Fruit fly (Drosophila melanogaster): ENCODE data around the gene CG3902.
A peak's percentile ranks its signal among the peaks of the same experiment; 100 is the strongest.

The CG3902 gene

DNA sequence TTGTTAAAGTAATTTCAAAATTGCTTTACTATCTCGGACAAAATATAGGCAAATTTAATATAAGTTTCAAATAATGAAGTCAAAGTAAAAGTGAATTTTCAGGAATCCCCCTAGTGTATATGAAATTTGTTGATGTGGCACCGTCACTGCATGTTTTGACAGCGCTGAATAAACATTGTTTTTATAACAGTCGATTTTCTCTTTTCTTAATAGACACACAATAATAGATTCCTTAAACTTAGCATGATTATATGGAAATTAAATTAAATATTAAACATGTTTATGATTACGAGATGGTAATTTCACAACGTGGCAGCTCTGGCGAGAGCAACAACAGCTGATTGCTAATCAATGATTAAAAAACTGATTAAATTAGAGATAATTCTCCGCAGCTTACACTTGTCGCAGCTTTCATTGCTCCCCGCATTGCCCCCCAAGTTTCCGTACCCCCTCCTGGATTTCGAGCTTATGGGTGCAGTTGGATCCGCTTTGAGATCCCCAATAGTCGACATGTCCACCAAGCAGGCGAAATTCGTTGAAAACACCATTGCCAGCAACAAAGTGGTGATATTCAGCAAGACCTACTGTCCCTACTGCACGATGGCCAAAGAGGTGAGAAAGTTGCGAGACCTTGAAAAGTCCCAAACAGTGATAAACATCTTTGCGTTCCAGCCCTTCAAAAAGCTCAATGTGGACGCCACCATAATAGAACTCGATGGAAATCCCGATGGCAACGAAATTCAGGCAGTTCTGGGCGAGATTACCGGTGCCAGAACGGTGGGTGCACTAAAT is 28.9 kb downstream of the CG3902 start, which contains the start of gene Grx1:
Grx1 (plus strand) TSS at position 196 of the 792 bp plus-strand sequence.
- TF ChIP-seq Sin3A (optimal IDR thresholded peaks at IDR 0.05), result no peak
- no peak for TF ChIP-seq psq (optimal IDR thresholded peaks at IDR 0.05)
- no peak for TF ChIP-seq Myc (optimal IDR thresholded peaks at IDR 0.05)
- no peak for TF ChIP-seq ttk (optimal IDR thresholded peaks at IDR 0.05)
- TF ChIP-seq h (optimal IDR thresholded peaks at IDR 0.05), result no peak
- TF ChIP-seq insv (optimal IDR thresholded peaks at IDR 0.05), result no peak

dm6 chr3L:18867521-18867920 is 30.6 kb downstream of the CG3902 start, which contains the start of gene Dysb:
TSS of gene Dysb (plus strand) at chr3L:18867771.
- TF ChIP-seq ttk (optimal IDR thresholded peaks at IDR 0.05), result no peak
- no peak for TF ChIP-seq psq (optimal IDR thresholded peaks at IDR 0.05)
- TF ChIP-seq insv (optimal IDR thresholded peaks at IDR 0.05), result no peak
- TF ChIP-seq Myc (optimal IDR thresholded peaks at IDR 0.05), result no peak
- TF ChIP-seq Sin3A (optimal IDR thresholded peaks at IDR 0.05), result no peak
- no peak for TF ChIP-seq h (optimal IDR thresholded peaks at IDR 0.05)

- TF ChIP-seq Myc (optimal IDR thresholded peaks at IDR 0.05) (no peak), Sin3A (optimal IDR thresholded peaks at IDR 0.05) (no peak), ttk (optimal IDR thresholded peaks at IDR 0.05) (no peak), psq (optimal IDR thresholded peaks at IDR 0.05) (no peak), insv (optimal IDR thresholded peaks at IDR 0.05) (no peak), h (optimal IDR thresholded peaks at IDR 0.05) (no peak)
These were observed 32.4 kb downstream of the CG3902 start, which contains the start of gene CG14074 for dm6 chr3L:18865447-18866367. TSS of gene CG14074 (plus strand) at chr3L:18866225.

DNA sequence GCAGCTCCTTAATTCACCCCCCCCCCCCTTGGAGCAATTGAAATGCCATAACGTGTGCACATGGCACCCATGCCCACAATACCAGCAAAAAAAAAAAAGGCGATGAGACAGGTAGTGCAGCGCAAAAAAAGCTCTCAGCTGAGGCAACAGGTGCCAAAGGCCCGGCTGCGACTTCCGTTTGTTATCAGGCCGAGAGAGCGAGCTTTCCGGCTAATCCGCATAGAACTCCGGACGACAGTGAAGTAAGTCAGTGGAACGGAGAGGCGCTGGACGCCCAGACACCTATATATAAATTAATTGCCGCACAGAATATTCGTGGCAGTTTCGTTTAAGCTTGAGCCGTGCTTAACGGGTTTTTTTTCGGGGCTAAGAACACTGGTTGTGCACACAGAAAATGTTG is 34.8 kb downstream of the CG3902 start, which contains the start of gene CG6865:
CG6865 (plus strand) TSS at position 321 of the 400 bp plus-strand sequence.
- TF ChIP-seq psq (optimal IDR thresholded peaks at IDR 0.05) (no peak), Sin3A (optimal IDR thresholded peaks at IDR 0.05) (no peak), Myc (optimal IDR thresholded peaks at IDR 0.05) (no peak), insv (optimal IDR thresholded peaks at IDR 0.05) (no peak), h (optimal IDR thresholded peaks at IDR 0.05) (no peak), ttk (optimal IDR thresholded peaks at IDR 0.05) (no peak)

DNA sequence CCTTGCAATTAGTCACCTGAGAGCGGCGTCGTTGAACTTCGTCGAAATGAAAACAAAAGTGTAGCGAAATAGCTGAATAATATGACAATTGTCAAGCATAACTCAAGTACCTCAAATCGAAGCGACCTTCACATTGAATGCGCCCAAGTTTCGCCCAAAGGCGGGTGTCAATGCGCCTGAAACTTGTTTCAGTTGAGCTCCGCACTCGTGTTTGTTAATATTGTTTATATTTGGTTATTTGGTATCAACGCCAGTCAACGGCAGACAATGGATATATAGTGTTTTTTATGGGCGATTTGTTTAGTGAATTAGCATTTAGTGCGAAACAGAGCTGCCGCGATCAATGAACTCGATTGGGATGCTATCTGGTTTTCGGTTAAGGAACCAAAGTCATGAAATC is 36.2 kb downstream of the CG3902 start:
- TF ChIP-seq Sin3A (optimal IDR thresholded peaks at IDR 0.05) (no peak), psq (optimal IDR thresholded peaks at IDR 0.05) (no peak), ttk (optimal IDR thresholded peaks at IDR 0.05) (no peak), insv (optimal IDR thresholded peaks at IDR 0.05) (no peak), Myc (optimal IDR thresholded peaks at IDR 0.05) (no peak), h (optimal IDR thresholded peaks at IDR 0.05) (no peak)

DNA sequence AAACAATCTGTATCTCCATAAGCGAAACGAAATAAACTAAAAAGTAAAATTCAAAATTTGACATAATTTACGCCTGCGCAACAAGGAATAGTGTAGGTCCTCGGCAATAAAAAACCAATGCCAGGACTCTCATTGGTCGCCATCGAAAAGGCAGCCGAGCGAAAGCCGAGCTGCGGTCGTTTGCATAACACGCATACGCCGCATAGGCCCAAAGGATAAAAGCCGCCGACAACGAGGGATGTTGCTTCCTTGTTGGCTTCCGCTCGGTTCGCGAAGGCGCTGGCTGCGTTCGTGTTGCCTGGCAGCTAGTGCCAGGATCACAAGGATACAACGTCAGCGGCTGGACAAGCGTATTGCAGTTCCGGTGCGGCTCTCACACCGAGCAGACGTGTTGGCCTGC is 37.6 kb downstream of the CG3902 start:
- TF ChIP-seq insv (optimal IDR thresholded peaks at IDR 0.05), result no peak
- no peak for TF ChIP-seq psq (optimal IDR thresholded peaks at IDR 0.05)
- no peak for TF ChIP-seq ttk (optimal IDR thresholded peaks at IDR 0.05)
- no peak for TF ChIP-seq Sin3A (optimal IDR thresholded peaks at IDR 0.05)

DNA sequence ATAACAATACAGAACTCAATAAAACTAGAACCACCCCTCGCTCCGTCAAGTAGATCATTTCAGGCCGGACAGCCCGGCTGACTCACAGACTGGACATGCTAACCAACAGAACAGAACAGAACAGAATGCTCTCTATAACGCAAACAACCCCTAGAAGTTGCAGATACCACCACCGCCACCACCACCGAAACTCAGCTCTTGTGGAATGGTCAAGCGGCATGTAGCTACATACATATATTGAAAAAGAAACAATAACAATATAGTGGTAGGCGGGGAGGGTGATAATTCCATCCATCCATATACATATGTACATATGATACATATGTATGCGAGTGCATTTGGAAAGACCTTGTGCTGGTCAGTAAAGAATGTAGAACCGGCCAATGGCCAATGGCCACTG is 43.7 kb downstream of the CG3902 start:
- TF ChIP-seq h (optimal IDR thresholded peaks at IDR 0.05) (no peak), ttk (optimal IDR thresholded peaks at IDR 0.05) (no peak), Myc (optimal IDR thresholded peaks at IDR 0.05) (no peak), insv (optimal IDR thresholded peaks at IDR 0.05) (no peak), psq (optimal IDR thresholded peaks at IDR 0.05) (no peak), Sin3A (optimal IDR thresholded peaks at IDR 0.05) (no peak)

dm6 chr3L:18853439-18853838 is 44.7 kb downstream of the CG3902 start:
- TF ChIP-seq ttk (optimal IDR thresholded peaks at IDR 0.05), result no peak

dm6 chr3L:18852223-18852622 is 45.9 kb downstream of the CG3902 start:
- TF ChIP-seq h (optimal IDR thresholded peaks at IDR 0.05), result no peak
- TF ChIP-seq psq (optimal IDR thresholded peaks at IDR 0.05), result no peak
- TF ChIP-seq insv (optimal IDR thresholded peaks at IDR 0.05), result no peak
- no peak for TF ChIP-seq ttk (optimal IDR thresholded peaks at IDR 0.05)
- no peak for TF ChIP-seq Myc (optimal IDR thresholded peaks at IDR 0.05)
- TF ChIP-seq Sin3A (optimal IDR thresholded peaks at IDR 0.05), result no peak

DNA sequence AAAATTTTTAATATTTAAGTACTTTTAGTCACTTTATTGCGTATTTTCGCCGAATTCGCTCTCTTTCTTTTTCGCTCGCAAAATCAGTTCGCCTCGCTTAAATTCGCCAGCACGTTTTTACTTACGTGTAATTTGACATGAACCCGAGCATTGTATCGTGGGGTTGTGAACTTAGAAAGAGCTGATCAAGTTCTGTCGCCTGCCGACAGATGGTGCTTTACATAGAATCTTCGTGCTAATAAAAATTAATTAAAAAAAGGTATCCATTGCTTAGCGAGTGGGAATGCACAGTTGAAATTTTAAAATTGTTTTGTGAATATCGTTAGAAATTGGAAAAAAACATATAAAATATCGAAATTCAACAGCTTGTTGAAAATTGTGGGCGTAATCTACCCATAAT is 49.7 kb downstream of the CG3902 start:
- TF ChIP-seq Sin3A (optimal IDR thresholded peaks at IDR 0.05), result no peak
- peak; percentile 82 for TF ChIP-seq h (optimal IDR thresholded peaks at IDR 0.05)

DNA sequence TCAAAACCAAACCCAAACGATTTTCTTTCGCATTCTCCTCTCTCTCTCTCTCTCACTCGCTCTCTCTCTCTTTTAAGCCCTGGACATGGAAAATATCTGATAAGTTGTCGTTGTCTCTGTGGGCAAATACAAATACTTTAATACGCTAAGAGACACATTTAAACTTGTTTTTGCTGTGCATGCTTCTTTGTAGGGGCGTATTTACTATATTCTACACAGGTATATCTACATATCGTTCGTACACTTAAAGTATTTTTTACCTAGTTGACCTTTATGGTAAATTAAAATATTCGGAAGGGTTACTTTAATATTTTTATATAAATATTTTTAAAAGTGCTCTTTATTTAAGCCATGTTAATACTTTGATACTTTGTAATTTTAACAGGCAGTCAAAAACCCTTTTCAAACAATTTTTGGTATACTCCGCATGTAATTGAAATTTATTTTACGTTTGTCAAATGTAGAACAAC is 51.8 kb downstream of the CG3902 start:
- no peak for TF ChIP-seq h (optimal IDR thresholded peaks at IDR 0.05)
- no peak for TF ChIP-seq insv (optimal IDR thresholded peaks at IDR 0.05)
- no peak for TF ChIP-seq psq (optimal IDR thresholded peaks at IDR 0.05)
- no peak for TF ChIP-seq Myc (optimal IDR thresholded peaks at IDR 0.05)
- no peak for TF ChIP-seq ttk (optimal IDR thresholded peaks at IDR 0.05)
- no peak for TF ChIP-seq Sin3A (optimal IDR thresholded peaks at IDR 0.05)

- TF ChIP-seq Myc (optimal IDR thresholded peaks at IDR 0.05) (no peak), h (optimal IDR thresholded peaks at IDR 0.05) (no peak), insv (optimal IDR thresholded peaks at IDR 0.05) (no peak)
These were observed 52.0 kb downstream of the CG3902 start, which contains the start of gene Indy for dm6 chr3L:18846233-18846271. TSS of gene Indy (minus strand) at chr3L:18846267.

- TF ChIP-seq ttk (optimal IDR thresholded peaks at IDR 0.05) (no peak), insv (optimal IDR thresholded peaks at IDR 0.05) (no peak), h (optimal IDR thresholded peaks at IDR 0.05) (no peak), Sin3A (optimal IDR thresholded peaks at IDR 0.05) (no peak)
These were observed 52.3 kb downstream of the CG3902 start for dm6 chr3L:18845833-18846232.

Data from Kc167 (cell line).